Worm (Caenorhabditis elegans) whole organism, late embryonic: ENCODE data around the gene ZC412.5.

Experiments used
- C08G9.2 ChIP-seq: sonication (generic microtip); optimal IDR thresholded peaks from 2 replicates; lab custom pipeline; 2016; ENCODE audit warnings: mild to moderate bottlenecking, missing genetic modification characterization, moderate library complexity, missing compliant biosample characterization
- F13H6.1 ChIP-seq: sonication (generic microtip); optimal IDR thresholded peaks from 2 replicates; lab custom pipeline; 2016; ENCODE audit warnings: missing genetic modification characterization, missing compliant biosample characterization
- K02D7.2 ChIP-seq: sonication (generic microtip); optimal IDR thresholded peaks from 2 replicates; lab custom pipeline; 2017; ENCODE audit warnings: mild to moderate bottlenecking, missing genetic modification characterization, missing compliant biosample characterization
- Y22D7AL.16 ChIP-seq: sonication (generic microtip); optimal IDR thresholded peaks from 2 replicates; lab custom pipeline; 2016; ENCODE audit warnings: missing genetic modification characterization, missing compliant biosample characterization
- ahr-1 ChIP-seq: sonication (generic microtip); optimal IDR thresholded peaks from 2 replicates; lab custom pipeline; 2016; ENCODE audit warnings: missing genetic modification characterization, missing compliant biosample characterization
- ama-1 ChIP-seq: fragments of 150-350 bp; optimal IDR thresholded peaks from 2 replicates; lab custom pipeline; 2014
- ceh-18 ChIP-seq: sonication (generic microtip); optimal IDR thresholded peaks from 2 replicates; lab custom pipeline; 2016; ENCODE audit warnings: missing genetic modification characterization, missing compliant biosample characterization
- ceh-19 ChIP-seq: fragments of 200-800 bp; sonication (Bioruptor generic); optimal IDR thresholded peaks from 2 replicates; lab custom pipeline; 2018; ENCODE audit warnings: mild to moderate bottlenecking, missing genetic modification characterization, missing compliant biosample characterization
- ceh-22 ChIP-seq: sonication (generic microtip); optimal IDR thresholded peaks from 2 replicates; lab custom pipeline; 2017; ENCODE audit warnings: missing biosample characterization, missing genetic modification characterization
- ceh-24 ChIP-seq: sonication (generic microtip); optimal IDR thresholded peaks from 2 replicates; lab custom pipeline; 2016; ENCODE audit warnings: mild to moderate bottlenecking, missing genetic modification characterization, missing compliant biosample characterization
- ceh-45 ChIP-seq: fragments of 200-800 bp; sonication (Bioruptor generic); IDR thresholded peaks from 2 replicates; pipeline ENCODE4 v1.3.6; 2022; ENCODE audit warnings: missing genetic modification reagents, missing genetic modification characterization, missing compliant biosample characterization
- ceh-48 ChIP-seq: sonication (generic microtip); optimal IDR thresholded peaks from 2 replicates; lab custom pipeline; 2016; ENCODE audit warnings: missing genetic modification characterization, inconsistent platforms, missing compliant biosample characterization
- ceh-9 ChIP-seq: sonication (generic microtip); optimal IDR thresholded peaks from 2 replicates; lab custom pipeline; 2016; ENCODE audit warnings: mild to moderate bottlenecking, missing genetic modification characterization, inconsistent platforms, missing compliant biosample characterization
- che-1 ChIP-seq: sonication (generic microtip); optimal IDR thresholded peaks from 2 replicates; lab custom pipeline; 2016; ENCODE audit warnings: mild to moderate bottlenecking, missing genetic modification characterization, missing compliant biosample characterization
- dmd-4 ChIP-seq: sonication (generic microtip); optimal IDR thresholded peaks from 2 replicates; lab custom pipeline; 2016; ENCODE audit warnings: borderline replicate concordance, missing genetic modification characterization, missing compliant biosample characterization
- elt-2 ChIP-seq: sonication (generic microtip); optimal IDR thresholded peaks from 2 replicates; lab custom pipeline; 2016; ENCODE audit warnings: missing genetic modification reagents, missing genetic modification characterization, missing compliant biosample characterization
- elt-4 ChIP-seq: sonication (generic microtip); optimal IDR thresholded peaks from 2 replicates; lab custom pipeline; 2016; ENCODE audit warnings: missing genetic modification characterization, missing compliant biosample characterization
- ets-4 ChIP-seq: sonication (generic microtip); optimal IDR thresholded peaks from 2 replicates; lab custom pipeline; 2016; ENCODE audit warnings: missing genetic modification characterization, missing compliant biosample characterization
- eyg-1 ChIP-seq: sonication (generic microtip); optimal IDR thresholded peaks from 2 replicates; lab custom pipeline; 2016; ENCODE audit warnings: missing genotype, missing genetic modification characterization, missing compliant biosample characterization
- fax-1 ChIP-seq: sonication (generic microtip); optimal IDR thresholded peaks from 2 replicates; lab custom pipeline; 2016; ENCODE audit warnings: missing genotype, missing genetic modification characterization, missing compliant biosample characterization
- hlh-13 ChIP-seq: fragments of 200-800 bp; sonication (Bioruptor generic); optimal IDR thresholded peaks from 2 replicates; lab custom pipeline; 2018; ENCODE audit warnings: mild to moderate bottlenecking, missing genetic modification characterization, missing compliant biosample characterization
- hlh-15 ChIP-seq: sonication (generic microtip); optimal IDR thresholded peaks from 2 replicates; lab custom pipeline; 2016; ENCODE audit warnings: missing genetic modification characterization, missing compliant biosample characterization
- lin-11 ChIP-seq: fragments of 200-800 bp; sonication (Bioruptor generic); optimal IDR thresholded peaks from 2 replicates; lab custom pipeline; 2018; ENCODE audit warnings: mild to moderate bottlenecking, missing genetic modification characterization, missing compliant biosample characterization
- madf-2 ChIP-seq: sonication (generic microtip); optimal IDR thresholded peaks from 2 replicates; lab custom pipeline; 2017; ENCODE audit warnings: missing genetic modification characterization, missing compliant biosample characterization
- npax-4 ChIP-seq: sonication (generic microtip); optimal IDR thresholded peaks from 2 replicates; lab custom pipeline; 2016; ENCODE audit warnings: missing genetic modification characterization, missing compliant biosample characterization
- pat-9 ChIP-seq: fragments of 200-800 bp; sonication (Bioruptor generic); optimal IDR thresholded peaks from 2 replicates; lab custom pipeline; 2018; ENCODE audit warnings: mild to moderate bottlenecking, missing genetic modification characterization, moderate library complexity, missing compliant biosample characterization
- pqm-1 ChIP-seq: sonication (generic microtip); optimal IDR thresholded peaks from 2 replicates; lab custom pipeline; 2016; ENCODE audit warnings: missing genetic modification characterization, missing compliant biosample characterization
- sdc-2 ChIP-seq: sonication (generic microtip); optimal IDR thresholded peaks from 2 replicates; lab custom pipeline; 2016; ENCODE audit warnings: missing genotype, missing genetic modification characterization, missing compliant biosample characterization
- sox-2 ChIP-seq: fragments of 200-800 bp; sonication (Bioruptor generic); IDR thresholded peaks from 2 replicates; pipeline ENCODE4 v1.3.6; 2022; ENCODE audit warnings: missing genetic modification reagents, missing genetic modification characterization, missing compliant biosample characterization
- sox-4 ChIP-seq: sonication (generic microtip); optimal IDR thresholded peaks from 2 replicates; lab custom pipeline; 2017; ENCODE audit warnings: mild to moderate bottlenecking, missing genetic modification characterization, inconsistent platforms, missing compliant biosample characterization
- tbx-2 ChIP-seq: sonication (generic microtip); optimal IDR thresholded peaks from 2 replicates; lab custom pipeline; 2016; ENCODE audit warnings: missing genetic modification characterization, missing compliant biosample characterization
- tbx-7 ChIP-seq: sonication (generic microtip); optimal IDR thresholded peaks from 2 replicates; lab custom pipeline; 2016; ENCODE audit warnings: missing genotype, missing genetic modification characterization, missing compliant biosample characterization
- ttx-3 ChIP-seq: sonication (generic microtip); optimal IDR thresholded peaks from 2 replicates; lab custom pipeline; 2016; ENCODE audit warnings: missing genetic modification reagents, missing genetic modification characterization, missing compliant biosample characterization
- unc-3 ChIP-seq, 2 experiments: fragments of 200-800 bp in 1 of 2; sonication (Bioruptor generic) in 1 of 2; sonication (generic microtip) in 1 of 2; conservative IDR thresholded peaks in 1 of 2; optimal IDR thresholded peaks in 1 of 2; 2 replicates each; pipeline versions ENCODE4 v1.3.6 to Lab custom; 2016 to 2022; ENCODE audit warnings: missing compliant biosample characterization in 2 of 2, missing genetic modification characterization in 2 of 2, missing genetic modification reagents in 1 of 2
- unc-55 ChIP-seq: sonication (generic microtip); optimal IDR thresholded peaks from 2 replicates; lab custom pipeline; 2017; ENCODE audit warnings: missing biosample characterization, missing genetic modification reagents, missing genetic modification characterization
- unc-86 ChIP-seq: sonication (generic microtip); optimal IDR thresholded peaks from 2 replicates; lab custom pipeline; 2016; ENCODE audit warnings: missing genetic modification characterization, missing compliant biosample characterization
- ztf-16 ChIP-seq: sonication (generic microtip); optimal IDR thresholded peaks from 2 replicates; lab custom pipeline; 2017; ENCODE audit warnings: missing genetic modification characterization, missing compliant biosample characterization

ZC412.5 gene

ce11 chrV:14875371-14875770 lies at the start of gene ZC412.5:
Gene ZC412.5, minus strand, starts transcription at chrV:14875471.
- no peak for TF ChIP-seq ceh-22
- TF ChIP-seq, all 69 proteins: peak for 0

- TF ChIP-seq tbx-2 (tag; lab: Kevin White, UChicago) (no peak), C08G9.2 (tag; lab: Kevin White, UChicago) (no peak), pat-9 (tag; lab: Kevin White, UChicago) (no peak)
These were observed 48.8 kb upstream of the ZC412.5 start, which contains the start of gene srg-54 for ce11 chrV:14924104-14924503. Gene srg-54, minus strand, starts transcription at chrV:14924204.

- no peak for TF ChIP-seq ahr-1
- no peak for TF ChIP-seq unc-86 (tag; lab: Kevin White, UChicago)
- TF ChIP-seq pqm-1 = no peak
- no peak for TF ChIP-seq ets-4 (tag; lab: Kevin White, UChicago)
- TF ChIP-seq fax-1 (tag; lab: Kevin White, UChicago) = no peak
- no peak for TF ChIP-seq tbx-7 (tag; lab: Kevin White, UChicago)
These were observed 46.2 kb upstream of the ZC412.5 start, which contains the start of gene zmp-4 for ce11 chrV:14921509-14921908. Gene zmp-4, minus strand, starts transcription at chrV:14921609.

ce11 chrV:14915599-14915998 lies 40.3 kb upstream of the ZC412.5 start, which contains the start of gene H12D21.11:
Gene H12D21.11, plus strand, starts transcription at chrV:14915899.
- TF ChIP-seq ceh-48 (tag; lab: Kevin White, UChicago) (no peak), che-1 (no peak), hlh-15 (tag; lab: Kevin White, UChicago) (no peak), madf-2 (tag; lab: Kevin White, UChicago) (no peak), ahr-1 (no peak), ceh-9 (no peak), dmd-4 (tag; lab: Kevin White, UChicago) (no peak), ceh-45 (GFP tag; lab: Robert Waterston, UW) (no peak), Y22D7AL.16 (no peak), lin-11 (no peak), npax-4 (tag; lab: Kevin White, UChicago) (no peak), ceh-24 (tag; lab: Kevin White, UChicago) (no peak), sox-2 (GFP tag; lab: Robert Waterston, UW) (no peak), elt-4 (tag; lab: Kevin White, UChicago) (no peak), sdc-2 (no peak), unc-3 (GFP tag; conservative IDR thresholded peaks at IDR 0.05; lab: Robert Waterston, UW) (no peak), unc-3 (tag; optimal IDR thresholded peaks at IDR 0.05; lab: Kevin White, UChicago) (no peak), F13H6.1 (tag; lab: Kevin White, UChicago) (no peak), ceh-19 (GFP tag; lab: Kevin White, UChicago) (no peak), elt-2 (tag; lab: Kevin White, UChicago) (no peak)

ce11 chrV:14910758-14911157 lies 35.5 kb upstream of the ZC412.5 start:
- TF ChIP-seq ttx-3 (tag; lab: Kevin White, UChicago) (no peak), hlh-13 (GFP tag; lab: Kevin White, UChicago) (no peak), K02D7.2 (tag; lab: Kevin White, UChicago) (no peak), pqm-1 (no peak), ama-1 (lab: Kevin White, UChicago) (no peak), sox-4 (tag; lab: Kevin White, UChicago) (no peak)

ce11 chrV:14909331-14909835 lies 34.1 kb upstream of the ZC412.5 start, which contains the start of gene H12D21.9:
Gene H12D21.9, minus strand, starts transcription at chrV:14909478.
- TF ChIP-seq sox-4 (tag; lab: Kevin White, UChicago) = no peak
- TF ChIP-seq tbx-2 (tag; lab: Kevin White, UChicago) = no peak
- no peak for TF ChIP-seq ztf-16 (tag; lab: Kevin White, UChicago)
- TF ChIP-seq ceh-18 (tag; lab: Kevin White, UChicago) = peak; percentile 41
- peak; percentile 16 for TF ChIP-seq unc-55 (GFP tag; lab: Kevin White, UChicago)
- TF ChIP-seq eyg-1 (tag; lab: Kevin White, UChicago) = no peak
